Worm (Caenorhabditis elegans): ENCODE results near the gene ptrg-1.

ce11 chrIV:10230971-10231370 lies 36.7 kb upstream of the ptrg-1 start, which contains the start of gene F01G10.5:
- TF ChIP-seq snpc-4 (tag; optimal IDR thresholded peaks at IDR 0.05), result no peak
- TF ChIP-seq T26A8.4 (GFP tag; IDR thresholded peaks at IDR 0.05), result no peak
- TF ChIP-seq madf-9 (GFP tag; conservative IDR thresholded peaks at IDR 0.05), result no peak
- TF ChIP-seq D1046.2 (GFP tag; IDR thresholded peaks at IDR 0.05), result no peak
- TF ChIP-seq nhr-237 (tag; optimal IDR thresholded peaks at IDR 0.05), result no peak
